Worm (Caenorhabditis elegans) whole organism, L4 larva: ENCODE results near the gene T03D3.5.

ENCODE experiments used
- F10B5.3 ChIP-seq: sonication (generic microtip); optimal IDR thresholded peaks from 2 replicates; lab custom pipeline; 2016; ENCODE audit warnings: mild to moderate bottlenecking, missing genetic modification characterization, missing compliant biosample characterization
- F26F4.8 ChIP-seq: fragments of 200-800 bp; sonication (Bioruptor generic); conservative IDR thresholded peaks from 2 replicates; pipeline ENCODE4 v1.3.6; 2022; ENCODE audit warnings: missing genetic modification characterization, missing compliant biosample characterization
- F37D6.2 ChIP-seq: sonication (generic microtip); optimal IDR thresholded peaks from 2 replicates; lab custom pipeline; 2016; ENCODE audit warnings: mild to moderate bottlenecking, missing genetic modification characterization, missing compliant biosample characterization
- F44E2.7 ChIP-seq: fragments of 200-800 bp; sonication (Bioruptor generic); IDR thresholded peaks from 2 replicates; pipeline ENCODE4 v2.1.2; 2022; ENCODE audit warnings: missing genetic modification characterization, missing compliant biosample characterization
- T20F7.1 ChIP-seq: fragments of 200-800 bp; sonication (Bioruptor generic); optimal IDR thresholded peaks from 2 replicates; lab custom pipeline; 2018; ENCODE audit warnings: mild to moderate bottlenecking, missing genetic modification characterization, missing compliant biosample characterization
- Y105C5A.15 ChIP-seq: fragments of 200-800 bp; sonication (Bioruptor generic); IDR thresholded peaks from 2 replicates; pipeline ENCODE4 v1.3.6; 2022; ENCODE audit warnings: missing genetic modification characterization, missing compliant biosample characterization
- Y48G9A.11 ChIP-seq: fragments of 200-800 bp; sonication (Bioruptor generic); IDR thresholded peaks from 2 replicates; pipeline ENCODE4 v1.3.6; 2022; ENCODE audit warnings: missing genetic modification reagents, missing genetic modification characterization, missing compliant biosample characterization
- Y5F2A.4 ChIP-seq: fragments of 200-800 bp; sonication (Bioruptor generic); optimal IDR thresholded peaks from 2 replicates; lab custom pipeline; 2018; ENCODE audit warnings: mild to moderate bottlenecking, missing genetic modification characterization, missing compliant biosample characterization
- ZK546.5 ChIP-seq, 2 experiments: sonication (generic microtip); optimal IDR thresholded peaks; 2 replicates each; lab custom pipeline; 2017; ENCODE audit warnings: missing biosample characterization in 2 of 2, missing genetic modification characterization in 2 of 2
- aha-1 ChIP-seq: fragments of 150-350 bp; peaks from one replicate; lab custom pipeline; 2014; ENCODE audit warnings: missing biosample characterization, missing genetic modification characterization
- ama-1 ChIP-seq: fragments of 150-350 bp; optimal IDR thresholded peaks from 2 replicates; lab custom pipeline; 2014; ENCODE audit warnings: inconsistent platforms, mixed read lengths
- attf-4 ChIP-seq: sonication (generic microtip); optimal IDR thresholded peaks from 3 replicates; lab custom pipeline; 2017; ENCODE audit warnings: missing biosample characterization, missing genetic modification characterization
- ceh-20 ChIP-seq: fragments of 200-800 bp; sonication (Bioruptor generic); IDR thresholded peaks from 2 replicates; pipeline ENCODE4 v1.3.6; 2022; ENCODE audit warnings: missing genetic modification reagents, missing genetic modification characterization, missing compliant biosample characterization
- ceh-28 ChIP-seq: fragments of 150-350 bp; optimal IDR thresholded peaks from 2 replicates; lab custom pipeline; 2014; ENCODE audit warnings: missing biosample characterization, missing genetic modification reagents, missing genetic modification characterization
- ceh-82 ChIP-seq: sonication (generic microtip); optimal IDR thresholded peaks from 2 replicates; lab custom pipeline; 2017; ENCODE audit warnings: missing biosample characterization, missing genetic modification characterization
- ces-1 ChIP-seq: fragments of 150-350 bp; sonication (generic microtip); optimal IDR thresholded peaks from 4 replicates; lab custom pipeline; 2014; ENCODE audit warnings: missing biosample characterization, missing genetic modification reagents, missing genetic modification characterization
- cey-2 ChIP-seq: sonication (generic microtip); optimal IDR thresholded peaks from 3 replicates; lab custom pipeline; 2017; ENCODE audit warnings: missing genetic modification characterization, mild to moderate bottlenecking, missing compliant biosample characterization, antibody characterized with exemption, borderline replicate concordance; ENCODE audit not compliant: insufficient read depth
- dmd-6 ChIP-seq: fragments of 200-800 bp; sonication (Bioruptor generic); IDR thresholded peaks from 2 replicates; pipeline ENCODE4 v1.3.6; 2022; ENCODE audit warnings: missing genetic modification reagents, missing genetic modification characterization, missing compliant biosample characterization
- duxl-1 ChIP-seq: sonication (generic microtip); optimal IDR thresholded peaks from 2 replicates; lab custom pipeline; 2016; ENCODE audit warnings: mild to moderate bottlenecking, missing genetic modification characterization, moderate library complexity, missing compliant biosample characterization; ENCODE audit not compliant: poor library complexity
- egl-27 ChIP-seq: sonication (generic microtip); optimal IDR thresholded peaks from 3 replicates; lab custom pipeline; 2017; ENCODE audit warnings: missing biosample characterization, missing genetic modification reagents, missing genetic modification characterization
- fkh-10 ChIP-seq: fragments of 150-350 bp; optimal IDR thresholded peaks from 2 replicates; lab custom pipeline; 2014; ENCODE audit warnings: missing biosample characterization, missing genetic modification reagents, missing genetic modification characterization
- jun-1 ChIP-seq: fragments of 150-350 bp; optimal IDR thresholded peaks from 2 replicates; lab custom pipeline; 2014; ENCODE audit warnings: missing biosample characterization, missing genetic modification reagents, missing genetic modification characterization
- lir-3 ChIP-seq: sonication (generic microtip); optimal IDR thresholded peaks from 2 replicates; lab custom pipeline; 2016; ENCODE audit warnings: mild to moderate bottlenecking, missing genetic modification characterization, missing compliant biosample characterization
- lsy-2 ChIP-seq, 2 experiments: fragments of 150-350 bp in 1 of 2; sonication (generic microtip) in 1 of 2; optimal IDR thresholded peaks; 2 replicates each; lab custom pipeline; 2014 to 2017; ENCODE audit warnings: missing biosample characterization in 2 of 2, missing genetic modification characterization in 2 of 2
- mdt-29 ChIP-seq: fragments of 200-800 bp; sonication (Bioruptor generic); IDR thresholded peaks from 2 replicates; pipeline ENCODE4 v1.3.6; 2022; ENCODE audit warnings: missing genetic modification reagents, missing genetic modification characterization, missing compliant biosample characterization
- mes-2 ChIP-seq: sonication (generic microtip); optimal IDR thresholded peaks from 2 replicates; lab custom pipeline; 2016; ENCODE audit warnings: missing genotype, mild to moderate bottlenecking, missing genetic modification characterization, missing compliant biosample characterization; ENCODE audit not compliant: poor library complexity, severe bottlenecking
- mxl-3 ChIP-seq: fragments of 200-800 bp; sonication (Bioruptor generic); optimal IDR thresholded peaks from 2 replicates; lab custom pipeline; 2018; ENCODE audit warnings: mild to moderate bottlenecking, missing genetic modification characterization, missing compliant biosample characterization
- nhr-41 ChIP-seq: fragments of 200-800 bp; sonication (Bioruptor generic); IDR thresholded peaks from 2 replicates; pipeline ENCODE4 v1.3.6; 2022; ENCODE audit warnings: missing genetic modification reagents, missing genetic modification characterization, missing compliant biosample characterization
- nhr-48 ChIP-seq: sonication (generic microtip); optimal IDR thresholded peaks from 2 replicates; lab custom pipeline; 2016; ENCODE audit warnings: mild to moderate bottlenecking, missing genetic modification characterization, missing compliant biosample characterization
- nhr-76 ChIP-seq: fragments of 150-350 bp; optimal IDR thresholded peaks from 2 replicates; lab custom pipeline; 2014; ENCODE audit warnings: missing biosample characterization, missing genetic modification characterization
- saeg-2 ChIP-seq: fragments of 200-800 bp; sonication (Bioruptor generic); IDR thresholded peaks from 2 replicates; pipeline ENCODE4 v1.3.6; 2022; ENCODE audit warnings: missing genetic modification reagents, missing genetic modification characterization, missing compliant biosample characterization
- sdz-12 ChIP-seq: fragments of 200-800 bp; sonication (Bioruptor generic); optimal IDR thresholded peaks from 2 replicates; lab custom pipeline; 2018; ENCODE audit warnings: mild to moderate bottlenecking, missing genetic modification characterization, missing compliant biosample characterization
- snpc-4 ChIP-seq: fragments of 150-350 bp; optimal IDR thresholded peaks from 2 replicates; lab custom pipeline; 2014; ENCODE audit warnings: missing biosample characterization, missing genetic modification characterization
- spr-1 ChIP-seq: sonication (generic microtip); optimal IDR thresholded peaks from 2 replicates; lab custom pipeline; 2016; ENCODE audit warnings: mild to moderate bottlenecking, missing genetic modification characterization, missing compliant biosample characterization
- tag-97 ChIP-seq: fragments of 200-800 bp; sonication (Bioruptor generic); IDR thresholded peaks from 2 replicates; pipeline ENCODE4 v1.3.6; 2022; ENCODE audit warnings: missing genetic modification characterization, missing compliant biosample characterization
- unc-62 ChIP-seq, 3 experiments: fragments of 150-350 bp in 1 of 3; sonication (generic microtip); optimal IDR thresholded peaks in 2 of 3; peaks in 1 of 3; 1 replicate in 1 of 3; 2 replicates in 2 of 3; lab custom pipeline; 2014 to 2017; ENCODE audit warnings: missing biosample characterization in 3 of 3, missing genetic modification characterization in 3 of 3, missing genetic modification reagents in 3 of 3, missing genotype in 1 of 3
- zfp-2 ChIP-seq: sonication (generic microtip); optimal IDR thresholded peaks from 2 replicates; lab custom pipeline; 2016; ENCODE audit warnings: mild to moderate bottlenecking, missing genetic modification characterization, missing compliant biosample characterization
- zip-2 ChIP-seq: fragments of 150-350 bp; optimal IDR thresholded peaks from 2 replicates; lab custom pipeline; 2014; ENCODE audit warnings: missing biosample characterization, missing genetic modification characterization
- ztf-11 ChIP-seq: fragments of 150-350 bp; optimal IDR thresholded peaks from 2 replicates; lab custom pipeline; 2014; ENCODE audit warnings: missing biosample characterization, missing genetic modification characterization

The T03D3.5 gene

ce11 chrV:2861505-2861904 lies 34.9 kb upstream of the T03D3.5 start, which contains the start of gene srh-270:
TSS of gene srh-270 (minus strand) at chrV:2861605.
- TF ChIP-seq F10B5.3 (tag; lab: Kevin White, UChicago), result no peak
- no peak for TF ChIP-seq jun-1 (tag; lab: Kevin White, UChicago)
- TF ChIP-seq unc-62 (GFP tag; optimal IDR thresholded peaks at IDR 0.05 in 1 of 2; lab: Kevin White, UChicago), result peak in 1 of 2 experiments; percentile 17
- TF ChIP-seq unc-62 (tag; optimal IDR thresholded peaks at IDR 0.05; lab: Kevin White, UChicago), result no peak
- no peak for TF ChIP-seq ces-1
- TF ChIP-seq dmd-6 (GFP tag; lab: Robert Waterston, UW), result no peak
- TF ChIP-seq sdz-12 (GFP tag; lab: Kevin White, UChicago), result no peak
- no peak for TF ChIP-seq ZK546.5 (tag; optimal IDR thresholded peaks at IDR 0.05; lab: Kevin White, UChicago)
- no peak for TF ChIP-seq mxl-3 (GFP tag; lab: Kevin White, UChicago)
- no peak for TF ChIP-seq spr-1 (tag; lab: Kevin White, UChicago)
- TF ChIP-seq aha-1, result peak; percentile 2
- TF ChIP-seq nhr-48 (tag; lab: Kevin White, UChicago), result no peak
- no peak for TF ChIP-seq tag-97 (GFP tag; lab: Robert Waterston, UW)
- no peak for TF ChIP-seq F37D6.2 (tag; lab: Kevin White, UChicago)
- no peak for TF ChIP-seq saeg-2 (GFP tag; lab: Robert Waterston, UW)
- no peak for TF ChIP-seq Y48G9A.11 (GFP tag; lab: Robert Waterston, UW)
- no peak for TF ChIP-seq ceh-82

ce11 chrV:2859738-2860137 lies 33.1 kb upstream of the T03D3.5 start, which contains the start of gene srj-54:
TSS of gene srj-54 (minus strand) at chrV:2859838.
- no peak for TF ChIP-seq ceh-28 (tag; lab: Kevin White, UChicago)
- TF ChIP-seq unc-62 (GFP tag; optimal IDR thresholded peaks at IDR 0.05 in 1 of 2; lab: Kevin White, UChicago), result peak in 1 of 2 experiments; percentile 74
- TF ChIP-seq unc-62 (tag; optimal IDR thresholded peaks at IDR 0.05; lab: Kevin White, UChicago), result no peak
- TF ChIP-seq nhr-41 (GFP tag; lab: Robert Waterston, UW), result no peak
- TF ChIP-seq, all 104 proteins: peak for 1

ce11 chrV:2857842-2858241 lies 31.2 kb upstream of the T03D3.5 start, which contains the start of gene srj-55:
TSS of gene srj-55 (minus strand) at chrV:2857942.
- TF ChIP-seq Y105C5A.15 (GFP tag; lab: Robert Waterston, UW), result no peak
- TF ChIP-seq fkh-10 (GFP tag; lab: Kevin White, UChicago), result no peak
- TF ChIP-seq nhr-76, result no peak
- TF ChIP-seq F26F4.8 (GFP tag; lab: Robert Waterston, UW), result no peak
- TF ChIP-seq egl-27 (tag; lab: Kevin White, UChicago), result no peak
- no peak for TF ChIP-seq unc-62 (GFP tag; optimal IDR thresholded peaks at IDR 0.05 in 1 of 2; lab: Kevin White, UChicago)
- TF ChIP-seq unc-62 (tag; optimal IDR thresholded peaks at IDR 0.05; lab: Kevin White, UChicago), result no peak
- TF ChIP-seq snpc-4 (tag; lab: Kevin White, UChicago), result no peak
- TF ChIP-seq ZK546.5 (tag; optimal IDR thresholded peaks at IDR 0.05; lab: Kevin White, UChicago), result no peak
- TF ChIP-seq duxl-1 (tag; lab: Kevin White, UChicago), result no peak
- no peak for TF ChIP-seq lir-3 (tag; lab: Kevin White, UChicago)
- no peak for TF ChIP-seq T20F7.1 (GFP tag; lab: Kevin White, UChicago)

ce11 chrV:2855473-2855872 lies 28.8 kb upstream of the T03D3.5 start, which contains the start of gene srj-57:
TSS of gene srj-57 (minus strand) at chrV:2855573.
- TF ChIP-seq ama-1 (lab: Kevin White, UChicago) (no peak), unc-62 (GFP tag; optimal IDR thresholded peaks at IDR 0.05 in 1 of 2; lab: Kevin White, UChicago) (no peak), unc-62 (tag; optimal IDR thresholded peaks at IDR 0.05; lab: Kevin White, UChicago) (no peak), ztf-11 (tag; lab: Kevin White, UChicago) (no peak), zfp-2 (tag; lab: Kevin White, UChicago) (no peak), mdt-29 (GFP tag; lab: Robert Waterston, UW) (no peak), F44E2.7 (GFP tag; lab: Robert Waterston, UW) (no peak), lir-3 (tag; lab: Kevin White, UChicago) (no peak), egl-27 (tag; lab: Kevin White, UChicago) (no peak), cey-2 (no peak), fkh-10 (GFP tag; lab: Kevin White, UChicago) (no peak), zip-2 (tag; lab: Kevin White, UChicago) (no peak), attf-4 (tag; lab: Kevin White, UChicago) (no peak), mes-2 (no peak), lsy-2 (tag; optimal IDR thresholded peaks at IDR 0.05; lab: Kevin White, UChicago) (no peak), ceh-20 (no peak), Y5F2A.4 (GFP tag; lab: Kevin White, UChicago) (no peak), aha-1 (no peak), F26F4.8 (GFP tag; lab: Robert Waterston, UW) (no peak)
